Fruit fly (Drosophila melanogaster): Measurements from ENCODE around the gene mrt.

The mrt gene

dm6 chr3R:27288202-27289135 lies 6.0 kb upstream of the mrt start, which contains the start of the genes bigmax and Hmu (continued):
- TF ChIP-seq Drgx (GFP tag; IDR thresholded peaks at IDR 0.05): peak; percentile 66
- TF ChIP-seq CG4617 (GFP tag; optimal IDR thresholded peaks at IDR 0.05; ENCODE audit: borderline replicate concordance): peak; percentile 85
- TF ChIP-seq Eip74EF (GFP tag; optimal IDR thresholded peaks at IDR 0.05): peak in 1 of 2 experiments; percentile 49
- peak; percentile 43 for TF ChIP-seq psq (GFP tag; optimal IDR thresholded peaks at IDR 0.05)
- peak; percentile 46 for TF ChIP-seq croc (GFP tag; conservative IDR thresholded peaks at IDR 0.05)
- TF ChIP-seq CG15601 (tag; optimal IDR thresholded peaks at IDR 0.05): peak; percentile 86
- 0 out of 2 replicates have a peak, but pooled peaks have one; percentile 10 for TF ChIP-seq Ravus (GFP tag; IDR thresholded peaks at IDR 0.05)
- TF ChIP-seq CoRest (tag; optimal IDR thresholded peaks at IDR 0.05): peak; percentile 85
- peak; percentile 54 for TF ChIP-seq Deaf1 (tag; optimal IDR thresholded peaks at IDR 0.05)
- TF ChIP-seq CG31224 (GFP tag; IDR thresholded peaks at IDR 0.05): peak; percentile 68
- peak; percentile 4 for TF ChIP-seq cato (GFP tag; optimal IDR thresholded peaks at IDR 0.05; ENCODE audit: borderline replicate concordance)
- peak; percentile 81 for TF ChIP-seq CG16863 (GFP tag; optimal IDR thresholded peaks at IDR 0.05)
- peak; percentile 26 to 78 for TF ChIP-seq bsh (GFP tag; optimal IDR thresholded peaks at IDR 0.05)
- TF ChIP-seq CG5245 (GFP tag; optimal IDR thresholded peaks at IDR 0.05): peak; percentile 53
- TF ChIP-seq en (GFP tag; optimal IDR thresholded peaks at IDR 0.05): peak; percentile 68
- TF ChIP-seq shn (GFP tag; optimal IDR thresholded peaks at IDR 0.05): peak; percentile 83
- peak; percentile 70 for TF ChIP-seq CG7928 (GFP tag; optimal IDR thresholded peaks at IDR 0.05)
- TF ChIP-seq CG17328 (GFP tag; IDR thresholded peaks at IDR 0.05): peak; percentile 82
- TF ChIP-seq abd-A (tag; optimal IDR thresholded peaks at IDR 0.05): peak; percentile 44
- TF ChIP-seq Ada2b (GFP tag; IDR thresholded peaks at IDR 0.05): peak; percentile 80
- peak; percentile 94 for TF ChIP-seq nmo (GFP tag; optimal IDR thresholded peaks at IDR 0.05)
- TF ChIP-seq CG9727 (GFP tag; optimal IDR thresholded peaks at IDR 0.05): peak; percentile 82
- TF ChIP-seq CG9817 (tag; optimal IDR thresholded peaks at IDR 0.05): peak; percentile 88
- TF ChIP-seq dan (GFP tag; IDR thresholded peaks at IDR 0.05): no peak
- peak; percentile 91 for TF ChIP-seq CG14441 (GFP tag; IDR thresholded peaks at IDR 0.05)
- peak; percentile 84 for TF ChIP-seq CG1602 (GFP tag; optimal IDR thresholded peaks at IDR 0.05)
- TF ChIP-seq sr (GFP tag; IDR thresholded peaks at IDR 0.05): peak; percentile 45; the same call in 1 of the 3 replicates
- peak; percentile 56 for TF ChIP-seq da (GFP tag; optimal IDR thresholded peaks at IDR 0.05)
- peak; percentile 84 for TF ChIP-seq CG7839 (tag; optimal IDR thresholded peaks at IDR 0.05)
- no peak for TF ChIP-seq sim (GFP tag; IDR thresholded peaks at IDR 0.05)
- TF ChIP-seq bcd (GFP tag; optimal IDR thresholded peaks at IDR 0.05): peak; percentile 73
- no peak for TF ChIP-seq CG6254 (GFP tag; optimal IDR thresholded peaks at IDR 0.05)
- TF ChIP-seq schlank (tag; optimal IDR thresholded peaks at IDR 0.05): peak; percentile 68
- no peak for TF ChIP-seq Tbp (GFP tag; optimal IDR thresholded peaks at IDR 0.05)
- TF ChIP-seq Antp (GFP tag; optimal IDR thresholded peaks at IDR 0.05): peak; percentile 91
- TF ChIP-seq sens-2 (GFP tag; IDR thresholded peaks at IDR 0.05): 0 out of 2 replicates have a peak, but pooled peaks have one; percentile 21
- peak; percentile 90 for TF ChIP-seq vfl (GFP tag; optimal IDR thresholded peaks at IDR 0.05)
- TF ChIP-seq CG13287 (GFP tag; IDR thresholded peaks at IDR 0.05; ENCODE audit: partially characterized antibody): peak; percentile 98
- TF ChIP-seq pzg (GFP tag; optimal IDR thresholded peaks at IDR 0.05): peak; percentile 96
- peak; percentile 79 for TF ChIP-seq al (GFP tag; IDR thresholded peaks at IDR 0.05)
- peak; percentile 91 for TF ChIP-seq CG32532 (GFP tag; IDR thresholded peaks at IDR 0.05)
- no peak for TF ChIP-seq sc (optimal IDR thresholded peaks at IDR 0.05)
- TF ChIP-seq sc (GFP tag; optimal IDR thresholded peaks at IDR 0.05): peak; percentile 3
- TF ChIP-seq CG3847 (GFP tag; IDR thresholded peaks at IDR 0.05): peak; percentile 89
- peak; percentile 93 for TF ChIP-seq zfh2 (GFP tag; optimal IDR thresholded peaks at IDR 0.05)
- TF ChIP-seq CG5180 (GFP tag; optimal IDR thresholded peaks at IDR 0.05): no peak
- peak; percentile 70 for TF ChIP-seq Ssrp (tag; optimal IDR thresholded peaks at IDR 0.05)
- peak; percentile 92 for TF ChIP-seq bab2 (GFP tag; optimal IDR thresholded peaks at IDR 0.05)
